Fruit fly (Drosophila melanogaster) whole organism, larva: ENCODE data around the gene Naa80.

Experiments
- noc ChIP-seq: fragments of 200-800 bp; sonication (Bioruptor generic); optimal IDR thresholded peaks from 3 replicates; lab custom pipeline; 2019; ENCODE audit warnings: missing biosample characterization, mild to moderate bottlenecking, missing genetic modification characterization, moderate library complexity

Naa80 gene

DNA sequence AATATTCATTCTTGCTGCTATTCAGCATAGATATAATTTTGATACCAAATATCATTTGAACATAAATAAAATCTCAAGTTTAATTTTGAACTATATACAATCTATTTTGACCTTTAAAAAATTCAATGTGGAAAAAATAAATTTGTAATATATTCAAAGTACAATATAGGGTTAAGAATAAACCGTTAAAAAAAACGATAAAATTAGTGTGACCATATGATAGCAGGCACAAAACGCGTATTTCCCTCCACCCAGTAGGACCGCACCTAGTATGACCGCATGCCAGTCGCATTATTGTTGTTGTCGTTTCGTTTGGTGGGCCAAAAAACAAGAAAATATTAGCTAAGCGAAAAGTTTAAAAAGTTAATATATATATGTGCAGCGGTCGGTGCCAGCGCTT lies 25.4 kb downstream of the Naa80 start, which contains the start of gene CG8516:
Gene CG8516 (plus strand): TSS at position 278 of the 400 bp plus-strand sequence.
- TF ChIP-seq noc (tag; lab: Kevin White, UChicago): no peak

DNA sequence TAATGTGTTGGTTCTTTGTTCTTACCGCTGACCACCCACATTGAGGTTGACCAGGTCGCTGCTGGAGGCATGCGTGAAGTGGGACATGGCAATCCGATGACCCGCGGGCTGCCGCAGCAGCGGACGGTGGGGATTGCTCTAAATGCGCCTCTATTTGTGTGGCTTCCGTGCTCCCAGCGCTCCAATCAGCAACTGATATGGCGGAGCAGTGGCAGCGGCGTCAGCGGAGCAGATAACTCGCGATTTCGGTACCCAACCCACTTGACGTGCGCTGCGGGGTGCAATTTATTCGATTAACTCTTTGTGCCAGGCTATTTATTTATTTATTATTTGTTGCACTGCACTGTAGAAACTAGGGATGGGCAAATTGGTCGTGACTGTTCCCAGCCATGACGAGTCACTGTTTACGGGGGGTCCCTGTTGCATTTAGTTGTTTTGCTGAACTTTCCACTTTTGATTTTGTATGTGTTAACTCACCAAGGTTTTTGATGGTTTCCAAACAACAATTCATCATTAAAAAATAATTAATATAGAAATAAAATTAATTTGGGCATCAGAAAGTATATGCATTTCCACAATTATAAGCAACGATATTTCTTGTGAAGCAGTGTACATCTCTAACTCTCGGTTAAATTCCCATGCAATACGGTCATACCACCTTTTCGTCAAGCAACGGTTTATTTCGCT lies 33.2 kb downstream of the Naa80 start, which contains the start of the genes CG9467 and CG8526:
Gene CG9467 (minus strand): TSS at position 383 of the 687 bp plus-strand sequence.
Gene CG8526 (plus strand): TSS at position 637 of the 687 bp plus-strand sequence.
- TF ChIP-seq noc (tag; lab: Kevin White, UChicago): no peak

DNA sequence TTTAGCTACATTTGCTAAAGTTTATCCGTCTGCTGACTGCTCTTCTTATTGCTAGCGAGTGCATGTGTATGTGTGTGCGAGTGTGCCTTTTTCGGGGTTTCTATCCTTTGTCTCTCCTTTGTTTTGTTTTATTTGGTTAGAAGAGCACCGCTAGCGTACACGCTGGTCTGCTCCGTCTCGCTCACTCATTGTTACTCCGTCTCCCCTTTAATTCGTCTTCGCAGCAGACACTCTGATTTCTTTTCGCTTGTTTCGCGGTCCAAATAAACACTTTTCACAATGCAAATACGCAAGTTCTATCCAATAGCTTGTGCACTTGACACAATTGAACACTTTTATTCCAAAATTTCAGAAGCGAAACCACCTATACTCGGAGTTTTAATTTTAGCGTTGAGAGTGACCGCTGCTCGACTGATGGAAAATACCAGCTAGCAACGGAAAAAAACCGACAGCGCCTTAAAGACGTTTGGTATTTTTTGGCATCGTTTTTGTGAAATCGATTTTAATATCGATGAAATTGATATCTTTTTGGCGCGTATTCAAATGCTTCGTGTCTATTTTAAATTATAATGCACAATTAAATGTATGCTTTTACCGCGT lies 41.4 kb downstream of the Naa80 start, which contains the start of gene FBXO11:
Gene FBXO11 (minus strand): TSS at position 423 of the 600 bp plus-strand sequence.
- TF ChIP-seq noc (tag; lab: Kevin White, UChicago): peak; percentile 52

DNA sequence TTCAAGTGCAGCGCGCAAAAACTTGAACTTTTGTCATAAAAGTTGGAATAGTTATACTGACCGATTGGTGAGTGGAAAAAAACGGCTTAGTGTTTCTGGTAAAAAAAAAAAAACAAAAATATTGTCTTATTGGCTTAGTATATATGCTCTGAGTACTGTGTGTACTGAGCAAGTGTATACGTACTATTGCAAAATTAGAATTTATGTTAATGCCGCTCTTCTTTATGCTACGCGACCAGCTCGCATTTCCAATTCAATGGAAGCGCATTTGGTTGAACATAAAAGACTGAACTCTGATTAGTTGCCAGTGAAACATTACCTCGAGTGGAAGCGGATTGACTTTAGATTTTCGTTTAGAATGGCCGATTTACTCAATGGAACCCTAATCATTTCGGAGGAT lies 44.8 kb downstream of the Naa80 start, which contains the start of gene CG8534:
Gene CG8534 (plus strand): TSS at position 301 of the 400 bp plus-strand sequence.
- no peak for TF ChIP-seq noc (tag; lab: Kevin White, UChicago)

DNA sequence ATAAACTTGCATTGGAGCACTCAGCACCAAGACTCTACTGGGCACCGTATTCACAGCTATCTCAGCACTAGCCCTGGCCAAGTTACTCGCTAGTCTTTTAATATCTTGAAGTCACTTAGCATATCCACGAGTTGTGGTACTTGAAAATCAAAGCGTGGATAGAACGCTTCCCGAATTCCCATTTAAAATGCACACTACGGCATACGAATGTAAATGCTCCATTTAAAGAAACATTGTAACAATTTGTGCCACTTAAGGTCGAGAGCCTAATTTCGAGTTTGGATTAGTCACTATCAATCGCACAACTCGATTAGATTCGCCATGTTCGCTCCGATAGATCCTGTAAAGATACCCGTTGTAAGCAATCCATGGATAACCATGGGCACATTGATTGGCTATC lies 46.2 kb downstream of the Naa80 start, which contains the start of gene eloF:
Gene eloF (plus strand): TSS at position 301 of the 400 bp plus-strand sequence.
- TF ChIP-seq noc (tag; lab: Kevin White, UChicago): no peak

DNA sequence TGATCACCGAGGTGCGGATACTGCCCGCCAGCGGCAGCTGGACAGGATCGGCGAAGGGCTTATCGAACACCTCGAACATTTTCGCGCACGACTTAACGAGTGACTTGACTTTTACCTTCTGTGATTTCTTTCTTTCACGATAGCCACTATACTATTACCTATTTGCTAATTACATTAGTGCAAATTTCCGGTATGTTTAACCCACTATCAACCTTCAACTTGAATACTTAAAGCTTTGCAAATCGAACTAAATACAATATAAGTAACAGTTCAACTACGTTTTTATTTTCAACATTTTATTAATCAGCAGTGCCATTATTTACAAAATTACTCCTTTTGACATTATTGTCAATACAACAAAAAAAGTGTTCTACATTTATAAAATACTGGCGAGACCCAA lies 49.2 kb downstream of the Naa80 start, which contains the start of gene CG16904:
Gene CG16904 (minus strand): TSS at position 101 of the 400 bp plus-strand sequence.
- no peak for TF ChIP-seq noc (tag; lab: Kevin White, UChicago)

DNA sequence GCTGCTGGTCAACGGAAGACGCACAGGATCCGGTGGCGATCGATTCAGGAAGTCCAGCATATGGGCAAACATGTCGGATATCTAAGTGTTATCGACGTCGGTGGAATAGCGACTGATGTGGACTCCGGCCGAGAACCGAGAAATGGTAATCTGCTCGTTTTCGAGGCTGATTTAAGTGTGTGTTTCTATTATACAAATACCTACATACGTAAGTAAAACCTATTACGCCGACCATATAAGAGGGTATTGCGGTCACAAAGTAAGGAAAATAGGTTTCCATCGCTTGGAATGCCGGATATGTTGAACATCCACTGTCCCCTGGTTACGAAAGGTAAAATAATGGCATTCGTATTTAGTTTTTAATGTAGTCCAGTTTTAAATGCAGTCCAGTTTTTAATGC lies 50.7 kb downstream of the Naa80 start, which contains the start of gene CG9459:
Gene CG9459 (minus strand): TSS at position 101 of the 400 bp plus-strand sequence.
- TF ChIP-seq noc (tag; lab: Kevin White, UChicago): no peak
